Worm (Caenorhabditis elegans): ENCODE measurements around the gene rpb-4.

DNA sequence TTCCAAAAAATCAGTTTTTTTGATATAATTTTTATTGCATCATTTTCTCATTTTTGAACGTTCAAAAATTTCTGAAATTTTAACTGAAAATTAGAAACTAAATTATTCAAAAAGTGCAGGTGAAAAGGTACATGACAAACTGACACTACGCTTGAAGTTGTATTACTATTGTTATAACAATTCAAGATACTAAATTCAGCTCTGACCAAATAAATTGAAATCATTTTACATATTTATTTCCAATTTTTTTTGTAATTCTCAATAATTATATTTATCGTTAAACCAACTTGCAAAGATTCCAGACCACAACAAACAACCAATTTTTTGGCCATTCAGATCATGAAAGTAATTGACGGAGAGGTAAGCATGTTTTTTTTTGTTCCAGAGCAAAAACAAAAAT, 11.1 kb downstream of the rpb-4 start, which contains the start of gene sre-3:
- TF ChIP-seq ztf-29 (GFP tag; IDR thresholded peaks at IDR 0.05) (no peak), ref-1 (GFP tag; conservative IDR thresholded peaks at IDR 0.05) (no peak), ztf-23 (GFP tag; IDR thresholded peaks at IDR 0.05) (no peak), flt-1 (GFP tag; IDR thresholded peaks at IDR 0.05) (no peak), tab-1 (GFP tag; IDR thresholded peaks at IDR 0.05) (no peak), T22C8.4 (GFP tag; IDR thresholded peaks at IDR 0.05) (no peak), med-1 (GFP tag; optimal IDR thresholded peaks at IDR 0.05; ENCODE audit: insufficient read depth) (no peak), cog-1 (tag; optimal IDR thresholded peaks at IDR 0.05) (no peak), klf-2 (GFP tag; conservative IDR thresholded peaks at IDR 0.05) (no peak)

Measured in whole organism, midembryonic.